Worm (Caenorhabditis elegans) whole organism, young adult: ENCODE data around the gene str-193.

Experiments used
- B0019.2 ChIP-seq: fragments of 200-800 bp; sonication (Bioruptor generic); conservative IDR thresholded peaks from 2 replicates; pipeline ENCODE4 v1.3.6; 2022; ENCODE audit warnings: missing genetic modification reagents, missing genetic modification characterization, missing compliant biosample characterization
- F33H1.4 ChIP-seq: fragments of 200-800 bp; sonication (Bioruptor generic); IDR thresholded peaks from 2 replicates; pipeline ENCODE4 v1.3.6; 2022; ENCODE audit warnings: missing genetic modification reagents, missing genetic modification characterization, missing compliant biosample characterization
- Y53F4B.3 ChIP-seq: fragments of 200-800 bp; sonication (Bioruptor generic); IDR thresholded peaks from 2 replicates; pipeline ENCODE4 v1.3.6; 2022; ENCODE audit warnings: missing genetic modification reagents, missing genetic modification characterization, missing compliant biosample characterization
- unc-62 ChIP-seq: fragments of 150-350 bp; optimal IDR thresholded peaks from 2 replicates; lab custom pipeline; 2014; ENCODE audit warnings: missing biosample characterization, missing genetic modification reagents, missing genetic modification characterization

ce11 chrV:9853801-9854200 lies 32.2 kb upstream of the str-193 start:
- TF ChIP-seq F33H1.4 (no peak), Y53F4B.3 (GFP tag; lab: Robert Waterston, UW) (no peak), B0019.2 (GFP tag; lab: Robert Waterston, UW) (no peak), unc-62 (GFP tag; lab: Kevin White, UChicago) (no peak)
